Worm (Caenorhabditis elegans) whole organism, L1 larva: ENCODE results near the gene gfi-3.

Experiments used
- C04F5.9 ChIP-seq: sonication (generic microtip); optimal IDR thresholded peaks from 2 replicates; lab custom pipeline; 2016; ENCODE audit warnings: missing genetic modification characterization, missing compliant biosample characterization
- C34B4.2 ChIP-seq: sonication (generic microtip); optimal IDR thresholded peaks from 2 replicates; lab custom pipeline; 2017; ENCODE audit warnings: mild to moderate bottlenecking, missing genetic modification characterization, missing compliant biosample characterization
- F16B12.6 ChIP-seq: fragments of 150-350 bp; optimal IDR thresholded peaks from 2 replicates; lab custom pipeline; 2014; ENCODE audit warnings: missing biosample characterization, missing genetic modification characterization
- Y116A8C.19 ChIP-seq: sonication (generic microtip); optimal IDR thresholded peaks from 2 replicates; lab custom pipeline; 2016; ENCODE audit warnings: missing compliant biosample characterization, missing genetic modification characterization, borderline replicate concordance
- alr-1 ChIP-seq: fragments of 200-800 bp; sonication (Bioruptor generic); optimal IDR thresholded peaks from 2 replicates; lab custom pipeline; 2018; ENCODE audit warnings: borderline replicate concordance, mild to moderate bottlenecking, missing genetic modification characterization, missing compliant biosample characterization
- aly-2 ChIP-seq: fragments of 150-350 bp; optimal IDR thresholded peaks from 2 replicates; lab custom pipeline; 2014; ENCODE audit warnings: missing biosample characterization, missing genetic modification characterization
- ceh-88 ChIP-seq: fragments of 200-800 bp; sonication (Bioruptor generic); IDR thresholded peaks from 2 replicates; pipeline ENCODE4 v1.3.6; 2022; ENCODE audit warnings: missing genetic modification characterization, missing compliant biosample characterization
- ceh-90 ChIP-seq: sonication (generic microtip); optimal IDR thresholded peaks from 2 replicates; lab custom pipeline; 2016; ENCODE audit warnings: missing genetic modification characterization, missing compliant biosample characterization
- dpl-1 ChIP-seq, 3 experiments: fragments of 150-350 bp in 2 of 3; sonication (generic microtip) in 1 of 3; optimal IDR thresholded peaks; 2 replicates each; lab custom pipeline; 2014 to 2017; ENCODE audit warnings: missing biosample characterization in 3 of 3, missing genetic modification characterization in 3 of 3, missing genetic modification reagents in 3 of 3
- dsc-1 ChIP-seq: sonication (generic microtip); optimal IDR thresholded peaks from 2 replicates; lab custom pipeline; 2016; ENCODE audit warnings: mild to moderate bottlenecking, missing genetic modification characterization, missing compliant biosample characterization
- efl-3 ChIP-seq: fragments of 200-800 bp; sonication (Bioruptor generic); optimal IDR thresholded peaks from 2 replicates; lab custom pipeline; 2018; ENCODE audit warnings: mild to moderate bottlenecking, missing genetic modification characterization, missing compliant biosample characterization
- egl-13 ChIP-seq: sonication (generic microtip); optimal IDR thresholded peaks from 2 replicates; lab custom pipeline; 2016; ENCODE audit warnings: missing genotype, missing genetic modification reagents, missing genetic modification characterization, missing compliant biosample characterization
- egl-27 ChIP-seq, 2 experiments: fragments of 150-350 bp in 1 of 2; sonication (generic microtip); optimal IDR thresholded peaks; 3 replicates each; lab custom pipeline; 2017 to 2018; ENCODE audit warnings: missing biosample characterization in 2 of 2, missing genetic modification characterization in 2 of 2, missing genetic modification reagents in 2 of 2
- elt-2 ChIP-seq: sonication (generic microtip); optimal IDR thresholded peaks from 2 replicates; lab custom pipeline; 2016; ENCODE audit warnings: missing genetic modification characterization, mild to moderate bottlenecking, inconsistent platforms, missing compliant biosample characterization, missing genetic modification reagents
- elt-3 ChIP-seq, 6 experiments: fragments of 150-350 bp in 1 of 6; sonication (generic microtip); optimal IDR thresholded peaks; 2 replicates each; lab custom pipeline; 2017 to 2018; ENCODE audit warnings: missing biosample characterization in 6 of 6, missing genetic modification characterization in 6 of 6, inconsistent platforms in 1 of 6
- ets-5 ChIP-seq: fragments of 200-800 bp; sonication (Bioruptor generic); IDR thresholded peaks from 2 replicates; pipeline ENCODE4 v1.3.6; 2022; ENCODE audit warnings: missing genetic modification characterization, missing compliant biosample characterization
- fkh-10 ChIP-seq: sonication (generic microtip); optimal IDR thresholded peaks from 2 replicates; lab custom pipeline; 2017; ENCODE audit warnings: missing biosample characterization, missing genetic modification reagents, missing genetic modification characterization
- fkh-8 ChIP-seq: sonication (generic microtip); optimal IDR thresholded peaks from 2 replicates; lab custom pipeline; 2016; ENCODE audit warnings: mild to moderate bottlenecking, missing genetic modification characterization, missing compliant biosample characterization
- fos-1 ChIP-seq: fragments of 150-350 bp; optimal IDR thresholded peaks from 2 replicates; lab custom pipeline; 2014; ENCODE audit warnings: missing biosample characterization, missing genetic modification characterization
- grh-1 ChIP-seq: fragments of 200-800 bp; sonication (Bioruptor generic); IDR thresholded peaks from 2 replicates; pipeline ENCODE4 v1.3.6; 2022; ENCODE audit warnings: missing genetic modification reagents, missing genetic modification characterization, missing compliant biosample characterization
- hlh-17 ChIP-seq: fragments of 200-800 bp; sonication (Bioruptor generic); optimal IDR thresholded peaks from 2 replicates; lab custom pipeline; 2018; ENCODE audit warnings: missing genetic modification characterization, mild to moderate bottlenecking, missing compliant biosample characterization, moderate library complexity, borderline replicate concordance
- hlh-4 ChIP-seq: sonication (generic microtip); optimal IDR thresholded peaks from 2 replicates; lab custom pipeline; 2016; ENCODE audit warnings: mild to moderate bottlenecking, missing genetic modification characterization, missing compliant biosample characterization
- irx-1 ChIP-seq: sonication (generic microtip); optimal IDR thresholded peaks from 2 replicates; lab custom pipeline; 2016; ENCODE audit warnings: missing genetic modification characterization, missing compliant biosample characterization
- isw-1 ChIP-seq: fragments of 200-800 bp; sonication (Bioruptor generic); IDR thresholded peaks from 2 replicates; pipeline ENCODE4 v1.3.6; 2022; ENCODE audit warnings: missing genetic modification characterization, missing compliant biosample characterization
- jun-1 ChIP-seq: fragments of 150-350 bp; optimal IDR thresholded peaks from 2 replicates; lab custom pipeline; 2014; ENCODE audit warnings: missing biosample characterization, missing genetic modification reagents, missing genetic modification characterization
- lin-13 ChIP-seq: fragments of 150-350 bp; optimal IDR thresholded peaks from 2 replicates; lab custom pipeline; 2014; ENCODE audit warnings: missing biosample characterization, missing genetic modification reagents, missing genetic modification characterization
- lin-14 ChIP-seq: fragments of 200-800 bp; sonication (Bioruptor generic); optimal IDR thresholded peaks from 2 replicates; lab custom pipeline; 2018; ENCODE audit warnings: mild to moderate bottlenecking, missing genetic modification characterization, moderate library complexity, missing compliant biosample characterization
- lin-35 ChIP-seq, 2 experiments: fragments of 150-350 bp; optimal IDR thresholded peaks; 2 replicates each; lab custom pipeline; 2014; ENCODE audit warnings: missing biosample characterization in 2 of 2, missing genetic modification characterization in 2 of 2, missing genetic modification reagents in 2 of 2
- lsy-2 ChIP-seq, 2 experiments: fragments of 150-350 bp; optimal IDR thresholded peaks; 2 replicates each; lab custom pipeline; 2014; ENCODE audit warnings: missing biosample characterization in 2 of 2, missing genetic modification characterization in 2 of 2
- mdl-1 ChIP-seq, 2 experiments: fragments of 150-350 bp; optimal IDR thresholded peaks; 2 replicates each; lab custom pipeline; 2014 to 2017; ENCODE audit warnings: missing biosample characterization in 2 of 2, missing genetic modification characterization in 2 of 2, inconsistent platforms in 1 of 2
- mef-2 ChIP-seq: fragments of 150-350 bp; optimal IDR thresholded peaks from 2 replicates; lab custom pipeline; 2014; ENCODE audit warnings: missing biosample characterization, missing genetic modification characterization
- nhr-11 ChIP-seq: fragments of 150-350 bp; optimal IDR thresholded peaks from 2 replicates; lab custom pipeline; 2014; ENCODE audit warnings: missing biosample characterization, missing genetic modification characterization
- nhr-12 ChIP-seq: sonication (generic microtip); optimal IDR thresholded peaks from 2 replicates; lab custom pipeline; 2017; ENCODE audit warnings: missing biosample characterization, missing genetic modification characterization
- nhr-19 ChIP-seq: fragments of 200-800 bp; sonication (Bioruptor generic); conservative IDR thresholded peaks from 2 replicates; pipeline ENCODE4 v1.3.6; 2022; ENCODE audit warnings: missing genetic modification characterization, missing compliant biosample characterization
- nhr-237 ChIP-seq: fragments of 150-350 bp; optimal IDR thresholded peaks from 2 replicates; lab custom pipeline; 2014; ENCODE audit warnings: missing biosample characterization, missing genetic modification characterization
- nhr-28 ChIP-seq: fragments of 150-350 bp; optimal IDR thresholded peaks from 2 replicates; lab custom pipeline; 2014; ENCODE audit warnings: missing biosample characterization, missing genetic modification characterization
- nhr-71 ChIP-seq: sonication (generic microtip); optimal IDR thresholded peaks from 2 replicates; lab custom pipeline; 2016; ENCODE audit warnings: mild to moderate bottlenecking, missing genetic modification characterization, moderate library complexity, missing compliant biosample characterization
- nhr-84 ChIP-seq: sonication (generic microtip); optimal IDR thresholded peaks from 2 replicates; lab custom pipeline; 2017; ENCODE audit warnings: missing biosample characterization, missing genetic modification characterization
- pax-3 ChIP-seq: fragments of 200-800 bp; sonication (Bioruptor generic); optimal IDR thresholded peaks from 2 replicates; lab custom pipeline; 2018; ENCODE audit warnings: mild to moderate bottlenecking, missing genetic modification characterization, moderate library complexity, missing compliant biosample characterization
- pqm-1 ChIP-seq: sonication (generic microtip); optimal IDR thresholded peaks from 3 replicates; lab custom pipeline; 2017; ENCODE audit warnings: missing biosample characterization, missing genetic modification characterization
- rnt-1 ChIP-seq: sonication (generic microtip); optimal IDR thresholded peaks from 2 replicates; lab custom pipeline; 2016; ENCODE audit warnings: mild to moderate bottlenecking, missing genetic modification characterization, moderate library complexity, missing compliant biosample characterization
- snpc-4 ChIP-seq: fragments of 150-350 bp; optimal IDR thresholded peaks from 2 replicates; lab custom pipeline; 2014; ENCODE audit warnings: missing biosample characterization, missing genetic modification characterization
- snu-23 ChIP-seq: sonication (generic microtip); optimal IDR thresholded peaks from 2 replicates; lab custom pipeline; 2016; ENCODE audit warnings: missing genetic modification characterization, missing compliant biosample characterization
- sox-4 ChIP-seq: sonication (generic microtip); optimal IDR thresholded peaks from 2 replicates; lab custom pipeline; 2016; ENCODE audit warnings: missing genetic modification characterization, missing compliant biosample characterization
- sptf-1 ChIP-seq: fragments of 150-350 bp; optimal IDR thresholded peaks from 2 replicates; lab custom pipeline; 2014; ENCODE audit warnings: missing biosample characterization, missing genetic modification characterization
- sup-37 ChIP-seq: fragments of 200-800 bp; sonication (Bioruptor generic); optimal IDR thresholded peaks from 2 replicates; lab custom pipeline; 2018; ENCODE audit warnings: mild to moderate bottlenecking, missing genetic modification characterization, missing compliant biosample characterization
- tbx-2 ChIP-seq: sonication (generic microtip); optimal IDR thresholded peaks from 2 replicates; lab custom pipeline; 2016; ENCODE audit warnings: missing genetic modification characterization, missing compliant biosample characterization
- unc-130 ChIP-seq: fragments of 150-350 bp; optimal IDR thresholded peaks from 2 replicates; lab custom pipeline; 2017; ENCODE audit warnings: missing biosample characterization, missing genetic modification characterization, inconsistent platforms
- unc-30 ChIP-seq: sonication (generic microtip); optimal IDR thresholded peaks from 2 replicates; lab custom pipeline; 2017; ENCODE audit warnings: missing biosample characterization, missing genetic modification characterization
- unc-86 ChIP-seq: sonication (generic microtip); optimal IDR thresholded peaks from 2 replicates; lab custom pipeline; 2016; ENCODE audit warnings: missing genetic modification characterization, missing compliant biosample characterization
- unc-98 ChIP-seq: fragments of 200-800 bp; sonication (Bioruptor generic); IDR thresholded peaks from 2 replicates; pipeline ENCODE4 v1.3.6; 2022; ENCODE audit warnings: missing genetic modification characterization, missing compliant biosample characterization
- vab-15 ChIP-seq: sonication (generic microtip); optimal IDR thresholded peaks from 2 replicates; lab custom pipeline; 2017; ENCODE audit warnings: missing genotype, mild to moderate bottlenecking, missing genetic modification characterization, missing compliant biosample characterization
- xbp-1 ChIP-seq: sonication (generic microtip); optimal IDR thresholded peaks from 2 replicates; lab custom pipeline; 2016; ENCODE audit warnings: missing genetic modification characterization, missing compliant biosample characterization

Gene gfi-3

ce11 chrX:14500422-14501058, 20.2 kb downstream of the gfi-3 start (continued):
- TF ChIP-seq efl-3 (GFP tag; lab: Kevin White, UChicago), result peak; percentile 62
- TF ChIP-seq egl-27 (tag; optimal IDR thresholded peaks at IDR 0.05; lab: Kevin White, UChicago), result no peak
- TF ChIP-seq hlh-17 (GFP tag; lab: Kevin White, UChicago), result no peak
- TF ChIP-seq snpc-4, result no peak
- peak; percentile 96 for TF ChIP-seq grh-1
- TF ChIP-seq unc-130 (tag; lab: Kevin White, UChicago), result no peak
- no peak for TF ChIP-seq C34B4.2
- no peak for TF ChIP-seq xbp-1 (tag; lab: Kevin White, UChicago)
- no peak for TF ChIP-seq ceh-88 (GFP tag; lab: Robert Waterston, UW)
- peak in 4 of 6 experiments; percentile 8 to 39 (median 14) for TF ChIP-seq elt-3 (tag; optimal IDR thresholded peaks at IDR 0.05; lab: Kevin White, UChicago)
- no peak for TF ChIP-seq dsc-1
- no peak for TF ChIP-seq fos-1 (tag; lab: Kevin White, UChicago)
- TF ChIP-seq egl-13 (tag; lab: Kevin White, UChicago), result no peak
- TF ChIP-seq C04F5.9 (tag; lab: Kevin White, UChicago), result no peak
- TF ChIP-seq lin-13 (GFP tag; lab: Kevin White, UChicago), result no peak
- TF ChIP-seq lin-35 (GFP tag; optimal IDR thresholded peaks at IDR 0.05; lab: Kevin White, UChicago), result peak; percentile 8 to 31
- TF ChIP-seq tbx-2, result no peak
- peak; percentile 54 for TF ChIP-seq irx-1 (tag; lab: Kevin White, UChicago)
- TF ChIP-seq nhr-237 (tag; lab: Kevin White, UChicago), result no peak
- peak; percentile 70 for TF ChIP-seq lin-14 (GFP tag; lab: Kevin White, UChicago)
- no peak for TF ChIP-seq pqm-1 (tag; lab: Kevin White, UChicago)
- TF ChIP-seq nhr-11 (tag; lab: Kevin White, UChicago), result no peak
- no peak for TF ChIP-seq vab-15
- no peak for TF ChIP-seq ets-5 (GFP tag; lab: Robert Waterston, UW)
- no peak for TF ChIP-seq nhr-84
- TF ChIP-seq ceh-90 (tag; lab: Kevin White, UChicago), result no peak
- peak; percentile 23 for TF ChIP-seq pax-3
- TF ChIP-seq mef-2 (tag; lab: Kevin White, UChicago), result no peak
- no peak for TF ChIP-seq hlh-4
- no peak for TF ChIP-seq alr-1 (tag; lab: Kevin White, UChicago)
- TF ChIP-seq jun-1 (tag; lab: Kevin White, UChicago), result no peak
- no peak for TF ChIP-seq F16B12.6 (tag; lab: Kevin White, UChicago)
- TF ChIP-seq nhr-19, result peak; percentile 7; the same call in 1 of the 2 replicates
- TF ChIP-seq isw-1 (GFP tag; lab: Robert Waterston, UW), result no peak
- TF ChIP-seq rnt-1 (tag; lab: Kevin White, UChicago), result peak; percentile 46
- TF ChIP-seq aly-2 (tag; lab: Kevin White, UChicago), result no peak
- no peak for TF ChIP-seq nhr-12 (tag; lab: Kevin White, UChicago)
- TF ChIP-seq mdl-1 (tag; optimal IDR thresholded peaks at IDR 0.05; lab: Kevin White, UChicago), result no peak
- TF ChIP-seq unc-98 (GFP tag; lab: Robert Waterston, UW), result no peak
- peak; percentile 69 for TF ChIP-seq nhr-71
- peak in 1 of 2 experiments; percentile 10 for TF ChIP-seq lsy-2 (tag; optimal IDR thresholded peaks at IDR 0.05; lab: Kevin White, UChicago)
- TF ChIP-seq sptf-1 (tag; lab: Kevin White, UChicago), result no peak
- no peak for TF ChIP-seq Y116A8C.19 (tag; lab: Kevin White, UChicago)
- TF ChIP-seq fkh-10, result no peak
- TF ChIP-seq unc-30, result no peak
- peak; percentile 95 for TF ChIP-seq elt-2 (tag; lab: Kevin White, UChicago)
- no peak for TF ChIP-seq dpl-1 (GFP tag; optimal IDR thresholded peaks at IDR 0.05; lab: Kevin White, UChicago)
- TF ChIP-seq unc-86 (tag; lab: Kevin White, UChicago), result no peak
- TF ChIP-seq sox-4, result no peak
- no peak for TF ChIP-seq fkh-8 (tag; lab: Kevin White, UChicago)
- peak; percentile 35 for TF ChIP-seq snu-23
- no peak for TF ChIP-seq nhr-28 (tag; lab: Kevin White, UChicago)
- no peak for TF ChIP-seq sup-37 (GFP tag; lab: Kevin White, UChicago)
